Fruit fly (Drosophila melanogaster) whole organism, embryonic: Measurements from ENCODE around the gene Ssu72.
A peak's percentile ranks its signal among the peaks of the same experiment; 100 is the strongest.

Experiments used
- Ada2b ChIP-seq: fragments of 200-800 bp; sonication (Bioruptor generic); IDR thresholded peaks from 2 replicates; pipeline ENCODE4 v1.3.6; 2022; ENCODE audit warnings: missing biosample characterization, missing genetic modification characterization
- CG1024 ChIP-seq: fragments of 200-800 bp; sonication (Bioruptor generic); IDR thresholded peaks from 2 replicates; pipeline ENCODE4 v1.3.6; 2022; ENCODE audit warnings: missing biosample characterization, missing genetic modification characterization
- CG10267 ChIP-seq: fragments of 200-800 bp; sonication (Bioruptor generic); optimal IDR thresholded peaks from 2 replicates; lab custom pipeline; 2018; ENCODE audit warnings: missing biosample characterization, mild to moderate bottlenecking, missing genetic modification characterization, moderate library complexity
- CG10462 ChIP-seq: fragments of 200-800 bp; sonication (Bioruptor generic); optimal IDR thresholded peaks from 2 replicates; lab custom pipeline; 2016; ENCODE audit warnings: missing biosample characterization, missing genetic modification characterization
- CG10959 ChIP-seq: fragments of 200-800 bp; sonication (Bioruptor generic); IDR thresholded peaks from 2 replicates; pipeline ENCODE4 v1.3.6; 2022; ENCODE audit warnings: missing biosample characterization, missing genetic modification characterization
- CG11398 ChIP-seq: fragments of 200-800 bp; sonication (Bioruptor generic); optimal IDR thresholded peaks from 2 replicates; lab custom pipeline; 2016; ENCODE audit warnings: missing biosample characterization, missing genetic modification characterization
- CG12942 ChIP-seq: fragments of 200-800 bp; sonication (Bioruptor generic); optimal IDR thresholded peaks from 3 replicates; lab custom pipeline; 2016; ENCODE audit warnings: missing biosample characterization, missing genetic modification characterization
- CG14014 ChIP-seq: fragments of 200-800 bp; sonication (Bioruptor generic); IDR thresholded peaks from 2 replicates; pipeline ENCODE4 v1.3.6; 2022; ENCODE audit warnings: missing biosample characterization, missing genetic modification characterization
- CG15514 ChIP-seq: fragments of 200-800 bp; sonication (Bioruptor generic); optimal IDR thresholded peaks from 3 replicates; lab custom pipeline; 2017; ENCODE audit warnings: missing biosample characterization, missing genetic modification characterization, mild to moderate bottlenecking, moderate library complexity, missing genetic modification reagents
- CG1603 ChIP-seq: fragments of 200-800 bp; sonication (Bioruptor generic); optimal IDR thresholded peaks from 2 replicates; lab custom pipeline; 2019; ENCODE audit warnings: missing biosample characterization, mild to moderate bottlenecking, missing genetic modification characterization, moderate library complexity
- CG17912 ChIP-seq: fragments of 200-800 bp; sonication (Bioruptor generic); optimal IDR thresholded peaks from 2 replicates; lab custom pipeline; 2018; ENCODE audit warnings: missing biosample characterization, mild to moderate bottlenecking, missing genetic modification characterization
- CG18011 ChIP-seq: fragments of 200-800 bp; sonication (Bioruptor generic); optimal IDR thresholded peaks from 2 replicates; lab custom pipeline; 2017; ENCODE audit warnings: missing biosample characterization, missing genetic modification characterization, mild to moderate bottlenecking, moderate library complexity, missing genotype
- CG2129 ChIP-seq: fragments of 200-800 bp; sonication (Bioruptor generic); IDR thresholded peaks from 2 replicates; pipeline ENCODE4 v1.3.6; 2022; ENCODE audit warnings: missing biosample characterization, missing genetic modification characterization; ENCODE audit not compliant: partially characterized antibody
- CG2199 ChIP-seq: fragments of 200-800 bp; sonication (Bioruptor generic); IDR thresholded peaks from 3 replicates; pipeline ENCODE4 v1.3.6; 2022; ENCODE audit warnings: missing biosample characterization, missing genetic modification characterization
- CG31224 ChIP-seq: fragments of 200-800 bp; sonication (Bioruptor generic); IDR thresholded peaks from 2 replicates; pipeline ENCODE4 v1.3.6; 2022; ENCODE audit warnings: missing biosample characterization, missing genetic modification characterization
- CG3847 ChIP-seq: fragments of 200-800 bp; sonication (Bioruptor generic); IDR thresholded peaks from 2 replicates; pipeline ENCODE4 v1.3.6; 2022; ENCODE audit warnings: missing biosample characterization, missing genetic modification characterization
- CG42726 ChIP-seq: fragments of 200-800 bp; sonication (Bioruptor generic); IDR thresholded peaks from 2 replicates; pipeline ENCODE4 v1.3.6; 2022; ENCODE audit warnings: missing biosample characterization, missing genetic modification characterization; ENCODE audit not compliant: partially characterized antibody
- CG4282 ChIP-seq: fragments of 200-800 bp; sonication (Bioruptor generic); optimal IDR thresholded peaks from 2 replicates; lab custom pipeline; 2016; ENCODE audit warnings: missing biosample characterization, missing genetic modification characterization
- CG4424 ChIP-seq: fragments of 200-800 bp; sonication (Bioruptor generic); optimal IDR thresholded peaks from 3 replicates; lab custom pipeline; 2016; ENCODE audit warnings: missing biosample characterization, missing genetic modification characterization
- CG4617 ChIP-seq: fragments of 200-800 bp; sonication (Bioruptor generic); optimal IDR thresholded peaks from 3 replicates; lab custom pipeline; 2016; ENCODE audit warnings: missing biosample characterization, missing genetic modification characterization, borderline replicate concordance
- CG4730 ChIP-seq: fragments of 200-800 bp; sonication (Bioruptor generic); IDR thresholded peaks from 2 replicates; pipeline ENCODE4 v1.3.6; 2022; ENCODE audit warnings: missing biosample characterization, missing genetic modification characterization
- CG8089 ChIP-seq: fragments of 200-800 bp; sonication (Bioruptor generic); optimal IDR thresholded peaks from 3 replicates; lab custom pipeline; 2016; ENCODE audit warnings: missing biosample characterization, missing genetic modification characterization
- CG8290 ChIP-seq, 3 experiments: fragments of 200-800 bp; sonication (Bioruptor generic); optimal IDR thresholded peaks; 2 replicates each; lab custom pipeline; 2016 to 2019; ENCODE audit warnings: missing biosample characterization in 3 of 3, missing genetic modification characterization in 3 of 3, mild to moderate bottlenecking in 2 of 3, moderate library complexity in 1 of 3
- CTCF ChIP-seq: fragments of 200-800 bp; sonication (Bioruptor generic); optimal IDR thresholded peaks from 2 replicates; lab custom pipeline; 2017; ENCODE audit warnings: missing biosample characterization, mild to moderate bottlenecking, missing genetic modification characterization, moderate library complexity
- Camta ChIP-seq: fragments of 200-800 bp; sonication (Bioruptor generic); optimal IDR thresholded peaks from 2 replicates; lab custom pipeline; 2016; ENCODE audit warnings: missing biosample characterization, missing genetic modification characterization
- Chrac-16 ChIP-seq: fragments of 200-800 bp; sonication (Bioruptor generic); optimal IDR thresholded peaks from 3 replicates; lab custom pipeline; 2016; ENCODE audit warnings: missing biosample characterization, missing genetic modification characterization
- Dfd ChIP-seq, 2 experiments: fragments of >200 bp; optimal IDR thresholded peaks; 2 replicates each; lab custom pipeline; 2017; ENCODE audit warnings: missing biosample characterization in 2 of 2, missing genetic modification characterization in 2 of 2
- Dref ChIP-seq: fragments of 200-800 bp; sonication (Bioruptor generic); IDR thresholded peaks from 2 replicates; pipeline ENCODE4 v1.3.6; 2022; ENCODE audit warnings: missing biosample characterization, missing genetic modification characterization
- Fer1 ChIP-seq: fragments of 200-800 bp; sonication (Bioruptor generic); optimal IDR thresholded peaks from 2 replicates; lab custom pipeline; 2017; ENCODE audit warnings: missing biosample characterization, mild to moderate bottlenecking, missing genetic modification characterization
- HmgZ ChIP-seq: fragments of 200-800 bp; sonication (Bioruptor generic); optimal IDR thresholded peaks from 2 replicates; lab custom pipeline; 2018; ENCODE audit warnings: missing biosample characterization, mild to moderate bottlenecking, missing genetic modification characterization
- Hr3 ChIP-seq: fragments of 200-800 bp; sonication (Bioruptor generic); optimal IDR thresholded peaks from 3 replicates; lab custom pipeline; 2016; ENCODE audit warnings: missing biosample characterization, missing genetic modification characterization
- Meics ChIP-seq: fragments of 200-800 bp; sonication (Bioruptor generic); optimal IDR thresholded peaks from 2 replicates; lab custom pipeline; 2017; ENCODE audit warnings: missing biosample characterization, mild to moderate bottlenecking, missing genetic modification characterization
- Mes4 ChIP-seq: fragments of 200-800 bp; sonication (Bioruptor generic); optimal IDR thresholded peaks from 2 replicates; lab custom pipeline; 2016; ENCODE audit warnings: missing biosample characterization, missing genetic modification characterization
- Rx ChIP-seq: fragments of 200-800 bp; sonication (Bioruptor generic); IDR thresholded peaks from 2 replicates; pipeline ENCODE4 v1.3.6; 2022; ENCODE audit warnings: missing biosample characterization, missing genetic modification characterization
- Sry-β ChIP-seq: fragments of 200-800 bp; sonication (Bioruptor generic); optimal IDR thresholded peaks from 2 replicates; lab custom pipeline; 2018; ENCODE audit warnings: missing biosample characterization, mild to moderate bottlenecking, missing genetic modification characterization, moderate library complexity
- ap ChIP-seq: fragments of 200-800 bp; sonication (Bioruptor generic); IDR thresholded peaks from 2 replicates; pipeline ENCODE4 v1.3.6; 2022; ENCODE audit warnings: missing biosample characterization, missing genetic modification characterization
- ara ChIP-seq: fragments of 200-800 bp; sonication (Bioruptor generic); IDR thresholded peaks from 2 replicates; pipeline ENCODE4 v1.3.6; 2022; ENCODE audit warnings: missing biosample characterization, missing genetic modification characterization
- br ChIP-seq: fragments of >200 bp; optimal IDR thresholded peaks from 2 replicates; lab custom pipeline; 2017
- dm ChIP-seq: fragments of 200-800 bp; sonication (Bioruptor generic); optimal IDR thresholded peaks from 3 replicates; lab custom pipeline; 2016; ENCODE audit warnings: missing biosample characterization, missing genetic modification characterization
- ems ChIP-seq: fragments of 200-800 bp; sonication (Bioruptor generic); optimal IDR thresholded peaks from 3 replicates; lab custom pipeline; 2016; ENCODE audit warnings: missing biosample characterization, missing genetic modification characterization
- fu2 ChIP-seq: fragments of 200-800 bp; sonication (Bioruptor generic); optimal IDR thresholded peaks from 2 replicates; lab custom pipeline; 2016; ENCODE audit warnings: missing biosample characterization, missing genetic modification characterization
- gcm ChIP-seq: fragments of 200-800 bp; sonication (Bioruptor generic); optimal IDR thresholded peaks from 2 replicates; lab custom pipeline; 2019; ENCODE audit warnings: missing biosample characterization, mild to moderate bottlenecking, missing genetic modification characterization, moderate library complexity
- ham ChIP-seq: fragments of 200-800 bp; sonication (Bioruptor generic); IDR thresholded peaks from 2 replicates; pipeline ENCODE4 v1.3.6; 2022; ENCODE audit warnings: missing biosample characterization, missing genetic modification characterization
- pan ChIP-seq, 4 experiments: fragments of >200 bp in 3 of 4; fragments of 200-800 bp in 1 of 4; sonication (Bioruptor generic) in 1 of 4; optimal IDR thresholded peaks in 3 of 4; IDR thresholded peaks in 1 of 4; 2 replicates each; pipeline versions ENCODE4 v1.3.6 to Lab custom; 2017 to 2022; ENCODE audit warnings: missing biosample characterization in 2 of 4, missing genetic modification characterization in 2 of 4, mixed read lengths in 1 of 4
- peb ChIP-seq: fragments of 200-800 bp; sonication (Bioruptor generic); IDR thresholded peaks from 2 replicates; pipeline ENCODE4 v1.3.6; 2022; ENCODE audit warnings: missing biosample characterization, missing genetic modification characterization
- pum ChIP-seq: fragments of 200-800 bp; sonication (Bioruptor generic); optimal IDR thresholded peaks from 2 replicates; lab custom pipeline; 2016; ENCODE audit warnings: missing biosample characterization, missing genetic modification characterization
- pzg ChIP-seq: fragments of 200-800 bp; sonication (Bioruptor generic); optimal IDR thresholded peaks from 3 replicates; lab custom pipeline; 2018; ENCODE audit warnings: missing biosample characterization, mild to moderate bottlenecking, missing genetic modification characterization, moderate library complexity
- ranshi ChIP-seq: fragments of 200-800 bp; sonication (Bioruptor generic); IDR thresholded peaks from 2 replicates; pipeline ENCODE4 v1.3.6; 2022; ENCODE audit warnings: missing biosample characterization, missing genetic modification characterization
- sisA ChIP-seq: fragments of 200-800 bp; sonication (Bioruptor generic); IDR thresholded peaks from 2 replicates; pipeline ENCODE4 v1.3.6; 2022; ENCODE audit warnings: missing biosample characterization, missing genetic modification characterization
- tin ChIP-seq: fragments of 200-800 bp; sonication (Bioruptor generic); optimal IDR thresholded peaks from 3 replicates; lab custom pipeline; 2016; ENCODE audit warnings: missing biosample characterization, missing genetic modification characterization
- tll ChIP-seq, 2 experiments: fragments of 200-800 bp in 1 of 2; fragments of >200 bp in 1 of 2; sonication (Bioruptor generic) in 1 of 2; optimal IDR thresholded peaks; 2 replicates each; lab custom pipeline; 2017 to 2019; ENCODE audit warnings: missing biosample characterization in 2 of 2, missing genetic modification characterization in 2 of 2, mild to moderate bottlenecking in 1 of 2, moderate library complexity in 1 of 2

The Ssu72 gene

dm6 chrX:19665684-19666141 is 1.4 kb downstream of the Ssu72 start (continued):
- TF ChIP-seq fu2 (GFP tag; lab: Kevin White, UChicago) (no peak), CG4730 (GFP tag; lab: Robert Waterston, UW) (no peak), Rx (peak; percentile 52), ranshi (GFP tag; lab: Robert Waterston, UW) (peak; percentile 63), Ada2b (GFP tag; lab: Robert Waterston, UW) (0 out of 2 replicates have a peak, but pooled peaks have one; percentile 24), CG8290 (GFP tag; optimal IDR thresholded peaks at IDR 0.05; lab: Kevin White, UChicago) (peak; percentile 25), CG8290 (tag; optimal IDR thresholded peaks at IDR 0.05; lab: Kevin White, UChicago) (peak in 1 of 2 experiments; percentile 44), CG3847 (GFP tag; lab: Robert Waterston, UW) (peak; percentile 65), CG14014 (GFP tag; lab: Robert Waterston, UW) (peak; percentile 57), pum (peak; percentile 24), tin (GFP tag; lab: Kevin White, UChicago) (peak; percentile 7), Fer1 (GFP tag; lab: Kevin White, UChicago) (no peak), Dfd (GFP tag; optimal IDR thresholded peaks at IDR 0.05; lab: Kevin White, UChicago) (no peak), CG10267 (tag; lab: Kevin White, UChicago) (no peak), Hr3 (GFP tag; lab: Kevin White, UChicago) (peak; percentile 9), CG11398 (GFP tag; lab: Kevin White, UChicago) (no peak), CG15514 (GFP tag; lab: Kevin White, UChicago) (peak; percentile 4), pzg (GFP tag; lab: Kevin White, UChicago) (no peak), peb (GFP tag; lab: Robert Waterston, UW) (peak; percentile 37; the same call in 1 of the 2 replicates), CG4617 (no peak), Camta (GFP tag; lab: Kevin White, UChicago) (peak; percentile 5), Chrac-16 (GFP tag; lab: Kevin White, UChicago) (peak; percentile 28), ara (GFP tag; lab: Robert Waterston, UW) (0 out of 2 replicates have a peak, but pooled peaks have one; percentile 29), pan (optimal IDR thresholded peaks at IDR 0.05; lab: Kevin White, UChicago) (no peak), pan (GFP tag; optimal IDR thresholded peaks at IDR 0.05 in 1 of 2, IDR thresholded peaks at IDR 0.05 in 1 of 2) (peak in 1 of 2 experiments; percentile 51), Dref (0 out of 2 replicates have a peak, but pooled peaks have one; percentile 17), sisA (GFP tag; lab: Robert Waterston, UW) (peak; percentile 60), Mes4 (GFP tag; lab: Kevin White, UChicago) (no peak), CG17912 (GFP tag; lab: Kevin White, UChicago) (no peak), gcm (GFP tag; lab: Kevin White, UChicago) (no peak), Meics (GFP tag; lab: Kevin White, UChicago) (peak; percentile 24), Sry-β (GFP tag; lab: Kevin White, UChicago) (no peak), CG31224 (GFP tag; lab: Robert Waterston, UW) (peak; percentile 42; the same call in 1 of the 2 replicates), tll (GFP tag; optimal IDR thresholded peaks at IDR 0.05; lab: Kevin White, UChicago) (no peak), CG2129 (no peak), CG12942 (GFP tag; lab: Kevin White, UChicago) (no peak), CTCF (GFP tag; lab: Kevin White, UChicago) (no peak), CG18011 (no peak), CG4282 (GFP tag; lab: Kevin White, UChicago) (no peak), CG10959 (GFP tag; lab: Robert Waterston, UW) (no peak), CG10462 (no peak), CG2199 (GFP tag; lab: Robert Waterston, UW) (0 out of 3 replicates have a peak, but pooled peaks have one; percentile 61), CG8089 (GFP tag; lab: Kevin White, UChicago) (peak; percentile 8), br (no peak), ham (GFP tag; lab: Robert Waterston, UW) (no peak), HmgZ (tag; lab: Kevin White, UChicago) (peak; percentile 8), CG42726 (GFP tag; lab: Robert Waterston, UW) (peak; percentile 82), CG4424 (GFP tag; lab: Kevin White, UChicago) (no peak), CG1603 (tag; lab: Kevin White, UChicago) (peak; percentile 15), CG1024 (GFP tag; lab: Robert Waterston, UW) (peak; percentile 23; the same call in 1 of the 2 replicates), dm (GFP tag; lab: Kevin White, UChicago) (no peak), ems (GFP tag; lab: Kevin White, UChicago) (peak; percentile 24), ap (GFP tag; lab: Robert Waterston, UW) (no peak)
